Worm (Caenorhabditis elegans): ENCODE results near the gene T05G5.5.
A peak's percentile ranks its signal among the peaks of the same experiment; 100 is the strongest.

Gene T05G5.5

DNA sequence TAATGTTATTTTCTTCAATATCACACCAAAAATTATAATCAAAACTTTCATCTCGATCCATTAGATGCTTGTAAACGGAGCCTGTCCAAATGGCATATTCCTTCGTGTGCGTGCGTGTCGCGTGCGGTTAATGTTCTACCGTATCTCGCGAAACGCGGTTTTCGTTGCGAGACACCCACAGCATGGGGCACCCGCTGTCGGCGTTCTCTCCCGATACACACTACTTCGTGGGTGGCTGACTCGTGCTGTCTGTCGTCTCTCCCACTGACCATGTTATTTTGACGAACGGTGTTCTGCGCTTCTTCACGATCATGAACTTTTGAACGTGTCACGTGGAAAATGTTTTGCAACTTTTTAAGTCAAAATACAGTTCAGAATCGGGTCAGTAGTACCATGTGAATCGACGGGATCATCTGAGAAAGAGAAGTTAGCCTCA lies 14.3 kb upstream of the T05G5.5 start (continued):
- TF ChIP-seq hlh-12 (tag; optimal IDR thresholded peaks at IDR 0.05) (no peak), D2030.7 (GFP tag; IDR thresholded peaks at IDR 0.05) (0 out of 2 replicates have a peak, but pooled peaks have one; percentile 16), hlh-26 (GFP tag; conservative IDR thresholded peaks at IDR 0.05) (no peak), K12H6.12 (tag; optimal IDR thresholded peaks at IDR 0.05) (peak; percentile 100), C06A6.2 (GFP tag; conservative IDR thresholded peaks at IDR 0.05) (peak; percentile 97), snpc-1.1 (tag; optimal IDR thresholded peaks at IDR 0.05; ENCODE audit: insufficient read depth) (no peak), madf-8 (GFP tag; conservative IDR thresholded peaks at IDR 0.05) (no peak), nfya-2 (GFP tag; IDR thresholded peaks at IDR 0.05) (0 out of 2 replicates have a peak, but pooled peaks have one; percentile 87), dpff-1 (tag; optimal IDR thresholded peaks at IDR 0.05) (peak; percentile 88), unc-130 (GFP tag; optimal IDR thresholded peaks at IDR 0.05) (peak; percentile 3), let-607 (tag; optimal IDR thresholded peaks at IDR 0.05) (peak; percentile 91 to 94), ceh-79 (tag; optimal IDR thresholded peaks at IDR 0.05) (peak; percentile 77), B0019.2 (GFP tag; conservative IDR thresholded peaks at IDR 0.05) (peak; percentile 75), attf-5 (GFP tag; optimal IDR thresholded peaks at IDR 0.05) (peak; percentile 99), madf-3 (GFP tag; IDR thresholded peaks at IDR 0.05) (peak; percentile 100), athp-1 (tag; optimal IDR thresholded peaks at IDR 0.05) (peak; percentile 93), nhr-120 (GFP tag; IDR thresholded peaks at IDR 0.05) (no peak), ZK185.1 (tag; optimal IDR thresholded peaks at IDR 0.05; ENCODE audit: poor library complexity, severe bottlenecking) (peak; percentile 90), lin-26 (GFP tag; IDR thresholded peaks at IDR 0.05) (peak; percentile 91), F23B12.7 (tag; optimal IDR thresholded peaks at IDR 0.05; ENCODE audit: insufficient read depth) (no peak), zim-3 (tag; optimal IDR thresholded peaks at IDR 0.05) (peak; percentile 94), cebp-2 (GFP tag; IDR thresholded peaks at IDR 0.05) (peak; percentile 95), egl-18 (GFP tag; IDR thresholded peaks at IDR 0.05) (peak; percentile 93), F57C9.4 (tag; optimal IDR thresholded peaks at IDR 0.05) (peak; percentile 95), rec-8 (tag; optimal IDR thresholded peaks at IDR 0.05) (no peak), aptf-2 (GFP tag; conservative IDR thresholded peaks at IDR 0.05) (0 out of 2 replicates have a peak, but pooled peaks have one; percentile 40), tlf-1 (GFP tag; optimal IDR thresholded peaks at IDR 0.05) (peak; percentile 97), pbrm-1 (GFP tag; IDR thresholded peaks at IDR 0.05) (peak; percentile 97), F10E7.11 (tag; optimal IDR thresholded peaks at IDR 0.05) (peak; percentile 79), B0336.3 (GFP tag; IDR thresholded peaks at IDR 0.05) (peak; percentile 99), attf-6 (GFP tag; IDR thresholded peaks at IDR 0.05) (peak; percentile 44; the same call in 1 of the 2 replicates), bed-1 (GFP tag; IDR thresholded peaks at IDR 0.05) (peak; percentile 97), F39B2.1 (GFP tag; IDR thresholded peaks at IDR 0.05) (peak; percentile 77), ztf-6 (GFP tag; IDR thresholded peaks at IDR 0.05) (peak; percentile 77; the same call in 1 of the 2 replicates), tbp1 (GFP tag; optimal IDR thresholded peaks at IDR 0.05) (peak; percentile 75), atf-7 (tag; optimal IDR thresholded peaks at IDR 0.05) (peak; percentile 97), hrde-1 (tag; optimal IDR thresholded peaks at IDR 0.05; ENCODE audit: borderline replicate concordance) (no peak), lsl-1 (GFP tag; optimal IDR thresholded peaks at IDR 0.05) (peak; percentile 29), T07F8.4 (tag; optimal IDR thresholded peaks at IDR 0.05) (peak; percentile 57), xnd-1 (tag; optimal IDR thresholded peaks at IDR 0.05) (no peak), ztf-28 (GFP tag; IDR thresholded peaks at IDR 0.05) (peak; percentile 84; the same call in 1 of the 2 replicates), madf-10 (tag; optimal IDR thresholded peaks at IDR 0.05) (peak; percentile 94), mcd-1 (GFP tag; IDR thresholded peaks at IDR 0.05) (peak; percentile 96), nhr-179 (tag; optimal IDR thresholded peaks at IDR 0.05) (no peak), ceh-27 (GFP tag; optimal IDR thresholded peaks at IDR 0.05) (peak; percentile 98), nfyb-1 (GFP tag; IDR thresholded peaks at IDR 0.05) (peak; percentile 99), ccch-3 (GFP tag; optimal IDR thresholded peaks at IDR 0.05) (peak; percentile 59)
